Fruit fly (Drosophila melanogaster): ENCODE measurements around the gene CG10237.
A peak's percentile ranks its signal among the peaks of the same experiment; 100 is the strongest.

The CG10237 gene

DNA sequence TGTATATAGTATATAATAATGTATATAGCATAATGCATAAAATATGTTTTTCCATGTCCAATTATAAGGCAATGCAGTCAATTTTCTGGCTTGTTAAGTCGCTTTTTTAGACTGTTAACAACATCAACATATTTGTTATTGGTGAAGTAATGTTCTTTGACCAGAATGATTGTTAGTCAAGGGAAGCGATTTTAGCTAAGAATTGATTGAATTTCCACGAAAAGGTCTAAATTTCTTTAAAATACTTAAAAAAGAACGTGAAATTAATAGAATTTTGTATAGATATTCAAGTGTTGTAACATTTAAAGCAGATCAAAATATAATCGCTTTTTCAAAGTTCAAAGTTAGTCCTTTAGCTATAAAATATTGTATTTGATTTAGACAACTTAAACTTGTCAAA is 20.9 kb upstream of the CG10237 start (continued):
- TF ChIP-seq CG14050 (GFP tag; IDR thresholded peaks at IDR 0.05) (no peak), CTCF (GFP tag; optimal IDR thresholded peaks at IDR 0.05) (no peak), yki (optimal IDR thresholded peaks at IDR 0.05) (no peak), CG11504 (tag; optimal IDR thresholded peaks at IDR 0.05) (peak; percentile 30), Dad (GFP tag; optimal IDR thresholded peaks at IDR 0.05) (no peak), CG17802 (tag; optimal IDR thresholded peaks at IDR 0.05) (no peak), fd96Cb (tag; optimal IDR thresholded peaks at IDR 0.05) (peak; percentile 12), ems (GFP tag; optimal IDR thresholded peaks at IDR 0.05) (no peak), Max (GFP tag; optimal IDR thresholded peaks at IDR 0.05) (no peak), Xbp1 (GFP tag; optimal IDR thresholded peaks at IDR 0.05) (no peak), HLH3B (GFP tag; IDR thresholded peaks at IDR 0.05) (no peak), ewg (GFP tag; optimal IDR thresholded peaks at IDR 0.05) (no peak), kay (GFP tag; optimal IDR thresholded peaks at IDR 0.05) (no peak), psq (GFP tag; optimal IDR thresholded peaks at IDR 0.05) (no peak), pnt (GFP tag; optimal IDR thresholded peaks at IDR 0.05) (no peak), Hsf (GFP tag; optimal IDR thresholded peaks at IDR 0.05) (no peak), CG3281 (GFP tag; optimal IDR thresholded peaks at IDR 0.05) (peak; percentile 37), CG10209 (GFP tag; optimal IDR thresholded peaks at IDR 0.05) (peak; percentile 5), CG6272 (GFP tag; IDR thresholded peaks at IDR 0.05) (no peak), CG7745 (tag; optimal IDR thresholded peaks at IDR 0.05) (no peak), al (GFP tag; IDR thresholded peaks at IDR 0.05) (no peak), CG12155 (GFP tag; optimal IDR thresholded peaks at IDR 0.05) (no peak), sob (GFP tag; IDR thresholded peaks at IDR 0.05) (no peak), CG18262 (tag; optimal IDR thresholded peaks at IDR 0.05) (peak; percentile 57), sna (GFP tag; IDR thresholded peaks at IDR 0.05; ENCODE audit: partially characterized antibody) (no peak), Trl (optimal IDR thresholded peaks at IDR 0.05) (no peak), Trl (GFP tag; optimal IDR thresholded peaks at IDR 0.05) (no peak), CG31441 (GFP tag; IDR thresholded peaks at IDR 0.05) (peak; percentile 34; the same call in 1 of the 2 replicates), CG17361 (GFP tag; IDR thresholded peaks at IDR 0.05) (peak; percentile 73), CG14710 (tag; optimal IDR thresholded peaks at IDR 0.05) (peak; percentile 8), CG7839 (tag; optimal IDR thresholded peaks at IDR 0.05) (peak; percentile 23), CG32772 (GFP tag; IDR thresholded peaks at IDR 0.05) (no peak), Doc3 (GFP tag; IDR thresholded peaks at IDR 0.05; ENCODE audit: partially characterized antibody) (no peak), CG13775 (GFP tag; optimal IDR thresholded peaks at IDR 0.05) (peak; percentile 20), lov (optimal IDR thresholded peaks at IDR 0.05) (no peak), lov (GFP tag; IDR thresholded peaks at IDR 0.05) (no peak), seq (GFP tag; IDR thresholded peaks at IDR 0.05) (no peak), emc (GFP tag; optimal IDR thresholded peaks at IDR 0.05) (no peak), CG16815 (GFP tag; optimal IDR thresholded peaks at IDR 0.05) (no peak), CG2875 (GFP tag; optimal IDR thresholded peaks at IDR 0.05) (no peak), Oli (tag; optimal IDR thresholded peaks at IDR 0.05) (peak; percentile 41), CG4854 (GFP tag; optimal IDR thresholded peaks at IDR 0.05) (no peak), CG10147 (GFP tag; optimal IDR thresholded peaks at IDR 0.05) (no peak), CG14965 (GFP tag; optimal IDR thresholded peaks at IDR 0.05; ENCODE audit: borderline replicate concordance) (no peak), zfh1 (GFP tag; IDR thresholded peaks at IDR 0.05) (no peak), Hr3 (GFP tag; optimal IDR thresholded peaks at IDR 0.05) (peak; percentile 6), lab (GFP tag; optimal IDR thresholded peaks at IDR 0.05) (no peak), hkb (optimal IDR thresholded peaks at IDR 0.05) (no peak), hkb (GFP tag; IDR thresholded peaks at IDR 0.05) (no peak), zen (tag; optimal IDR thresholded peaks at IDR 0.05) (no peak), CG3838 (GFP tag; optimal IDR thresholded peaks at IDR 0.05) (no peak), CG5953 (GFP tag; IDR thresholded peaks at IDR 0.05) (no peak), NK7.1 (GFP tag; optimal IDR thresholded peaks at IDR 0.05) (no peak), CG9932 (GFP tag; IDR thresholded peaks at IDR 0.05) (no peak)
